Worm (Caenorhabditis elegans) whole organism, L1 larva: ENCODE measurements around the gene K01F9.2.

Experiments
- ceh-82 ChIP-seq, 3 experiments: fragments of 150-350 bp in 1 of 3; sonication (generic microtip) in 2 of 3; optimal IDR thresholded peaks; 2 replicates each; lab custom pipeline; 2014 to 2017; ENCODE audit warnings: missing biosample characterization in 3 of 3, missing genetic modification characterization in 3 of 3
- elt-3 ChIP-seq, 6 experiments: fragments of 150-350 bp in 1 of 6; sonication (generic microtip); optimal IDR thresholded peaks; 2 replicates each; lab custom pipeline; 2017 to 2018; ENCODE audit warnings: missing biosample characterization in 6 of 6, missing genetic modification characterization in 6 of 6, inconsistent platforms in 1 of 6
- fos-1 ChIP-seq: fragments of 150-350 bp; optimal IDR thresholded peaks from 2 replicates; lab custom pipeline; 2014; ENCODE audit warnings: missing biosample characterization, missing genetic modification characterization
- mep-1 ChIP-seq: fragments of 150-350 bp; optimal IDR thresholded peaks from 2 replicates; lab custom pipeline; 2014; ENCODE audit warnings: missing biosample characterization, missing genetic modification characterization

DNA sequence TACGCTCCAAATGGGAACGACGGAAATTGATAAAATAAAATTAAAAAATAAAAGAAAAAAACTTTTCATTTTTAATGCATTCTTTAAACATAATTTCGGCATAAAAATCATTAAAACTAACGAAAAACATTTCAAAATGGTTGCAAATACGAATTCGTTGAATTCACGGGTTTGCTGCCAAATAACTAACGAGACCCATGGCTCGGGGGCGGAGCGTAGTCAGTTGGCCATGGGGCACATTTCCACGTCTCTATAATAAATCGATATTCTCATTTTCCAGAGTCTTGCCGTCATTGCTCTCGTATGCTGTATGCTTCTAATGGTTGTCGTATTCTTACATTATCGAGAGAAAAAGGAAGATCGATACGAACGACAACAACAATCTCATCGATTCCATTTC is 16.5 kb upstream of the K01F9.2 start, which contains the start of gene ZK637.4:
- no peak for TF ChIP-seq mep-1 (tag; lab: Kevin White, UChicago)
- no peak for TF ChIP-seq fos-1 (tag; lab: Kevin White, UChicago)
- TF ChIP-seq elt-3 (tag; optimal IDR thresholded peaks at IDR 0.05; lab: Kevin White, UChicago) = no peak
- no peak for TF ChIP-seq ceh-82 (tag; optimal IDR thresholded peaks at IDR 0.05; lab: Kevin White, UChicago)
